Fruit fly (Drosophila melanogaster): ENCODE measurements around the gene salr.

Gene salr

DNA sequence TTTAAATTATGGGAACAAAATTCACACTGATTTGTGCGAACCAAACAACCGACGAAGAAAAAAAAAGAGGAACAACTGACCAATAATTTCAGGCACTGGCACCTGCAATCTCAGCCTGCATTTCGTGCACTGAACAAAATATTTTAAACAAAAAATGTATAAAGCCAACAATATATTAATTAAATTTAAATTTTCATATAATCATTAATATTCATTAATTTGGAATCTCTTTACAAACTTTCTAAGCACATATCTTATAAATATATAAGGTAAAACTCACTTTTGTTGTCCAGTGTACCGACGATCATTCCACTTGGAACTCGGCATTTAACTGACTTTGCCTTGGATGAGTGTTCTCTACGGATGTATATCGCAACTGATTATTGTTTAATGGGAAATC is 36.6 kb upstream of the salr start:
- peak; percentile 16 for TF ChIP-seq HLH106 (tag; optimal IDR thresholded peaks at IDR 0.05)
- TF ChIP-seq Myc (optimal IDR thresholded peaks at IDR 0.05): no peak

DNA sequence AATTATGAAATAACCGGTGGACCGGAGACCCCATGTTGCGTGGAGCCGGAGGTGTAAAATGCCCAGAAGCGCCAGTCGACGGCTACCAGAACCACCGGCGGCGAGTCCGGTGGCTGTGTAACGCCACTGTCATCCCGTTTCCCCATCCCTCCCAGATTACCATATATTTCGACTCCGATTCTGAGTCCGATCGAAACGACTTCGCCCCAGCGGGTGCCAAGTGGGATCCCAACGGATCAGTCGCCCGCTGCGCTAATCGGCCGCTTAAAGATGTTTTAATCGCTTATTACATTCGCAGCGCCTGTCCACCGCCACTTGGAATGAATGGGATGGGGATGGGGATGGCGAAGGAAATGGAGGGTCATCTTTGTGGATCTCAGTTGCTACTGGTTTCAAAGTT is 35.9 kb upstream of the salr start:
- TF ChIP-seq brk (GFP tag; optimal IDR thresholded peaks at IDR 0.05): no peak
- TF ChIP-seq Dif (GFP tag; optimal IDR thresholded peaks at IDR 0.05; ENCODE audit: partially characterized antibody): no peak
- TF ChIP-seq Vsx2 (GFP tag; optimal IDR thresholded peaks at IDR 0.05; ENCODE audit: partially characterized antibody): no peak
- TF ChIP-seq Abd-B (GFP tag; optimal IDR thresholded peaks at IDR 0.05): no peak
- TF ChIP-seq N (GFP tag; optimal IDR thresholded peaks at IDR 0.05): no peak
- no peak for TF ChIP-seq Jra (GFP tag; optimal IDR thresholded peaks at IDR 0.05)
- no peak for TF ChIP-seq tai (GFP tag; optimal IDR thresholded peaks at IDR 0.05)
- TF ChIP-seq Hr78 (GFP tag; optimal IDR thresholded peaks at IDR 0.05): no peak
- TF ChIP-seq h (GFP tag; optimal IDR thresholded peaks at IDR 0.05): no peak
- TF ChIP-seq ey (GFP tag; optimal IDR thresholded peaks at IDR 0.05): no peak
- no peak for TF ChIP-seq woc (GFP tag; optimal IDR thresholded peaks at IDR 0.05)
- no peak for TF ChIP-seq Hr83 (GFP tag; optimal IDR thresholded peaks at IDR 0.05; ENCODE audit: poor library complexity, severe bottlenecking)
- no peak for TF ChIP-seq lola (GFP tag; optimal IDR thresholded peaks at IDR 0.05)

DNA sequence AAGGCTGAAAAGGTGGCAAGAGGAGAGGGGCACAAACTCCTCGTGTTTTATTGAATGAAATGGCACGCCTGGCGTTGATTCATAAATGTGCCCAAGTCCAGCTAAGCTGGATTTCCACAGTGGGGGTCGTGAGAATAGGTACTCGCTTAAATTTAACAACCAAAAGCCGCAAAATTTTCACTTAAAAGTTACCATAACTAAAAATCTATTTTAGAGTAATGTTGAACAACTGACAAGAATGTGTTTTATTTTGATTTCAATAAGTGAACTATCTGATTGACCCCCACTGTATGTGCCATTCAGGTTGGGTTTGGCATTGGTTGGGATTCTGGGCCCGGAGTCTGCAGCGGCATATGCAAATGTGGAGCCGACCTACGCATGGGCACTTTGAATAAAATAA is 34.8 kb upstream of the salr start:
- TF ChIP-seq Dfd (GFP tag; optimal IDR thresholded peaks at IDR 0.05) (no peak), brk (GFP tag; optimal IDR thresholded peaks at IDR 0.05) (peak; percentile 78), rgr (GFP tag; optimal IDR thresholded peaks at IDR 0.05) (peak; percentile 94), sv (GFP tag; optimal IDR thresholded peaks at IDR 0.05) (no peak), Jra (GFP tag; optimal IDR thresholded peaks at IDR 0.05) (peak; percentile 58), usp (GFP tag; optimal IDR thresholded peaks at IDR 0.05) (no peak), GATAd (GFP tag; optimal IDR thresholded peaks at IDR 0.05) (peak; percentile 30), Mio (GFP tag; optimal IDR thresholded peaks at IDR 0.05) (peak; percentile 43), tai (GFP tag; optimal IDR thresholded peaks at IDR 0.05) (peak; percentile 86), dsf (GFP tag; optimal IDR thresholded peaks at IDR 0.05; ENCODE audit: borderline replicate concordance) (peak; percentile 54), h (GFP tag; optimal IDR thresholded peaks at IDR 0.05) (peak; percentile 94), dmrt93B (GFP tag; optimal IDR thresholded peaks at IDR 0.05) (peak; percentile 77), br (GFP tag; optimal IDR thresholded peaks at IDR 0.05) (peak; percentile 92), Hnf4 (GFP tag; optimal IDR thresholded peaks at IDR 0.05) (peak; percentile 93), Hr83 (GFP tag; optimal IDR thresholded peaks at IDR 0.05; ENCODE audit: poor library complexity, severe bottlenecking) (no peak), CG9705 (GFP tag; optimal IDR thresholded peaks at IDR 0.05) (peak; percentile 68), Rel (GFP tag; optimal IDR thresholded peaks at IDR 0.05) (peak; percentile 73), Rel (tag; optimal IDR thresholded peaks at IDR 0.05) (peak; percentile 45), Sp1 (GFP tag; optimal IDR thresholded peaks at IDR 0.05) (peak; percentile 88), CrebA (GFP tag; optimal IDR thresholded peaks at IDR 0.05; ENCODE audit: borderline replicate concordance) (peak; percentile 73), woc (GFP tag; optimal IDR thresholded peaks at IDR 0.05) (peak; percentile 88), pan (optimal IDR thresholded peaks at IDR 0.05) (no peak), Hr78 (GFP tag; optimal IDR thresholded peaks at IDR 0.05) (no peak), fru (GFP tag; optimal IDR thresholded peaks at IDR 0.05) (peak; percentile 94), HLH106 (tag; optimal IDR thresholded peaks at IDR 0.05) (peak; percentile 89), OdsH (GFP tag; optimal IDR thresholded peaks at IDR 0.05) (peak; percentile 93), ey (GFP tag; optimal IDR thresholded peaks at IDR 0.05) (peak; percentile 94), Myc (optimal IDR thresholded peaks at IDR 0.05) (no peak), sage (GFP tag; optimal IDR thresholded peaks at IDR 0.05) (peak; percentile 80), Vsx2 (GFP tag; optimal IDR thresholded peaks at IDR 0.05; ENCODE audit: partially characterized antibody) (no peak), N (GFP tag; optimal IDR thresholded peaks at IDR 0.05) (no peak), Abd-B (GFP tag; optimal IDR thresholded peaks at IDR 0.05) (no peak), foxo (GFP tag; optimal IDR thresholded peaks at IDR 0.05) (peak; percentile 33 to 94), CG32264 (GFP tag; optimal IDR thresholded peaks at IDR 0.05) (peak; percentile 81), psq (GFP tag; optimal IDR thresholded peaks at IDR 0.05) (peak; percentile 86)

DNA sequence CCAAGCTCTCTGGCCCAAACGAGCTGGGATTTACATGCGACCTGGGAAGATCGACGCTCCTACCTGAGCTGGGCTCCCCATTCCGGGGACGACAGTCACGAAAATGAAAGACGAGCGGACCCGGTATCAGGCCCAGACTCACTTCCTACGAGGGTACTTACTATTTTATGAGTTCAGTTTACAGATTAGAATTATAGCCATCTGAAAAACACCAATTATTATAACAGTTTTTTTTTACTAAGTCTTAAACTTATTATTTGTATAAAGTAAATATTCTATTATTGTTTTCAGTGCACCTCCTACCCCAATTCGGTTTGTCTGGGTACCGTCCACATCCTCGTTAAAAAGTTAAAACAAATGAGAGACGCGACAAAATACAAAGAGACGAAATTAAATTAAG is 32.3 kb upstream of the salr start:
- no peak for TF ChIP-seq Hr78 (GFP tag; optimal IDR thresholded peaks at IDR 0.05)
- no peak for TF ChIP-seq Hnf4 (GFP tag; optimal IDR thresholded peaks at IDR 0.05)
- TF ChIP-seq CG32264 (GFP tag; optimal IDR thresholded peaks at IDR 0.05): no peak
- TF ChIP-seq rgr (GFP tag; optimal IDR thresholded peaks at IDR 0.05): peak; percentile 19
- peak; percentile 84 for TF ChIP-seq fru (GFP tag; optimal IDR thresholded peaks at IDR 0.05)
- no peak for TF ChIP-seq Dfd (GFP tag; optimal IDR thresholded peaks at IDR 0.05)
- TF ChIP-seq N (GFP tag; optimal IDR thresholded peaks at IDR 0.05): no peak
- peak in 1 of 2 experiments; percentile 80 for TF ChIP-seq foxo (GFP tag; optimal IDR thresholded peaks at IDR 0.05)
- TF ChIP-seq CrebA (GFP tag; optimal IDR thresholded peaks at IDR 0.05; ENCODE audit: borderline replicate concordance): no peak
- peak; percentile 25 for TF ChIP-seq dmrt93B (GFP tag; optimal IDR thresholded peaks at IDR 0.05)
- no peak for TF ChIP-seq ey (GFP tag; optimal IDR thresholded peaks at IDR 0.05)
- no peak for TF ChIP-seq Abd-B (GFP tag; optimal IDR thresholded peaks at IDR 0.05)
- TF ChIP-seq Jra (GFP tag; optimal IDR thresholded peaks at IDR 0.05): no peak
- no peak for TF ChIP-seq Myc (optimal IDR thresholded peaks at IDR 0.05)
- no peak for TF ChIP-seq Dif (GFP tag; optimal IDR thresholded peaks at IDR 0.05; ENCODE audit: partially characterized antibody)
- TF ChIP-seq psq (GFP tag; optimal IDR thresholded peaks at IDR 0.05): peak; percentile 49
- TF ChIP-seq lola (GFP tag; optimal IDR thresholded peaks at IDR 0.05): no peak
- no peak for TF ChIP-seq brk (GFP tag; optimal IDR thresholded peaks at IDR 0.05)
- TF ChIP-seq GATAd (GFP tag; optimal IDR thresholded peaks at IDR 0.05): no peak
- no peak for TF ChIP-seq jim (GFP tag; optimal IDR thresholded peaks at IDR 0.05)
- no peak for TF ChIP-seq Mio (GFP tag; optimal IDR thresholded peaks at IDR 0.05)
- no peak for TF ChIP-seq sage (GFP tag; optimal IDR thresholded peaks at IDR 0.05)
- no peak for TF ChIP-seq usp (GFP tag; optimal IDR thresholded peaks at IDR 0.05)
- no peak for TF ChIP-seq Sp1 (GFP tag; optimal IDR thresholded peaks at IDR 0.05)
- TF ChIP-seq woc (GFP tag; optimal IDR thresholded peaks at IDR 0.05): peak; percentile 41
- no peak for TF ChIP-seq Vsx2 (GFP tag; optimal IDR thresholded peaks at IDR 0.05; ENCODE audit: partially characterized antibody)
- TF ChIP-seq pan (optimal IDR thresholded peaks at IDR 0.05): no peak
- no peak for TF ChIP-seq Rel (GFP tag; optimal IDR thresholded peaks at IDR 0.05)
- no peak for TF ChIP-seq Rel (tag; optimal IDR thresholded peaks at IDR 0.05)
- no peak for TF ChIP-seq dsf (GFP tag; optimal IDR thresholded peaks at IDR 0.05; ENCODE audit: borderline replicate concordance)
- TF ChIP-seq dl (GFP tag; optimal IDR thresholded peaks at IDR 0.05; ENCODE audit: insufficient read depth in 1 of 2, partially characterized antibody in 2 of 2): no peak

All from whole organism, wandering third instar larva.